Fruit fly (Drosophila melanogaster): ENCODE measurements around the gene CG14877.

Gene CG14877

DNA sequence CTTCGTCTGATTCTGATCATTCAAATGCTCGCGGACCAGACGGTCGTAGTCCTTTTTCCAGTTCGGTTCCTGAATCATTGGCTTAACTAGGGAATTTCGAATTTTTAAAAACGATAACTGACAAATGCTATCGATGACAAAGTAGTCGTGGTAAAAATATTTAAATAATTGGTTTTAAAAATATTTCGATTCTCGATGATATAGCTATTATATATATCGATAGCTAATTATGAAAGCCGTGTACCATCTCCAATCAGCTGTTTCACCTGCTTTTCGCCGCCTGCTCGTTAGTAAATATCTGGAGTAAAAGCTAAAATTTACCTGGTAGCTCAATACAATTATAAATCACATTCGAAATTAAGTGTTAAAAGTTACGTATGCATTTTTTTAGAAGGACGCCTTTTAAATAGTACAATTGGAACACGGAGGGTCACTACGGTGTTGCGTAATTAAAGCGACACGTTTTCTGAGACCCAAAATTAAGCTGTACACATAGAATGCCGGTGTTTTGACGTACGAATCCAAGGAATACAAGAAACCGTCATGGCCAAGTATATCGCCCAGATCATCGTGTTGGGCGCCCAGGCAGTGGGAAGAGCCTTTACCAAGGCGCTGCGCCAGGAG, 37.8 kb upstream of the CG14877 start, which contains the start of the genes CG5478 and blp (continued):
- no peak for TF ChIP-seq BtbVII (GFP tag; optimal IDR thresholded peaks at IDR 0.05)
- no peak for TF ChIP-seq en (GFP tag; optimal IDR thresholded peaks at IDR 0.05)
- no peak for TF ChIP-seq Vsx1 (GFP tag; optimal IDR thresholded peaks at IDR 0.05)
- peak; percentile 87 for TF ChIP-seq amos (GFP tag; IDR thresholded peaks at IDR 0.05; ENCODE audit: partially characterized antibody)
- TF ChIP-seq stc (GFP tag; IDR thresholded peaks at IDR 0.05): no peak
- no peak for TF ChIP-seq Mad (GFP tag; optimal IDR thresholded peaks at IDR 0.05)
- TF ChIP-seq wor (GFP tag; IDR thresholded peaks at IDR 0.05): no peak
- no peak for TF ChIP-seq ro (GFP tag; IDR thresholded peaks at IDR 0.05)
- peak; percentile 93 for TF ChIP-seq Bgb (GFP tag; IDR thresholded peaks at IDR 0.05; ENCODE audit: partially characterized antibody)
- no peak for TF ChIP-seq HHEX (GFP tag; optimal IDR thresholded peaks at IDR 0.05)
- no peak for TF ChIP-seq Xrp1 (GFP tag; IDR thresholded peaks at IDR 0.05)
- TF ChIP-seq CG10979 (tag; optimal IDR thresholded peaks at IDR 0.05): no peak
- no peak for TF ChIP-seq psq (GFP tag; optimal IDR thresholded peaks at IDR 0.05)
- TF ChIP-seq stwl (tag; optimal IDR thresholded peaks at IDR 0.05): peak; percentile 68
- TF ChIP-seq sna (GFP tag; IDR thresholded peaks at IDR 0.05; ENCODE audit: partially characterized antibody): peak; percentile 87
- peak; percentile 35 for TF ChIP-seq CG2712 (tag; optimal IDR thresholded peaks at IDR 0.05)
- TF ChIP-seq CG17385 (GFP tag; optimal IDR thresholded peaks at IDR 0.05): no peak
- TF ChIP-seq CG32772 (GFP tag; IDR thresholded peaks at IDR 0.05): no peak
- TF ChIP-seq gsb (GFP tag; IDR thresholded peaks at IDR 0.05): no peak
- TF ChIP-seq pnt (GFP tag; optimal IDR thresholded peaks at IDR 0.05): no peak
- TF ChIP-seq croc (GFP tag; conservative IDR thresholded peaks at IDR 0.05): no peak
- TF ChIP-seq jigr1 (GFP tag; IDR thresholded peaks at IDR 0.05): no peak
- TF ChIP-seq CG16779 (GFP tag; IDR thresholded peaks at IDR 0.05): no peak
- TF ChIP-seq CG14014 (GFP tag; IDR thresholded peaks at IDR 0.05): no peak
- TF ChIP-seq lov (optimal IDR thresholded peaks at IDR 0.05): no peak
- TF ChIP-seq lov (GFP tag; IDR thresholded peaks at IDR 0.05): no peak
- no peak for TF ChIP-seq Mes4 (GFP tag; optimal IDR thresholded peaks at IDR 0.05)
- TF ChIP-seq CG34224 (GFP tag; IDR thresholded peaks at IDR 0.05; ENCODE audit: partially characterized antibody): peak; percentile 97
- TF ChIP-seq Med (GFP tag): peak; percentile 72
- no peak for TF ChIP-seq CG16815 (GFP tag; optimal IDR thresholded peaks at IDR 0.05)
- no peak for TF ChIP-seq twi (tag; optimal IDR thresholded peaks at IDR 0.05)
- no peak for TF ChIP-seq dan (GFP tag; IDR thresholded peaks at IDR 0.05)
- no peak for TF ChIP-seq CG15269 (tag; optimal IDR thresholded peaks at IDR 0.05)
- TF ChIP-seq inv (GFP tag; IDR thresholded peaks at IDR 0.05; ENCODE audit: partially characterized antibody): peak; percentile 69
- TF ChIP-seq tio (GFP tag; optimal IDR thresholded peaks at IDR 0.05): no peak
- TF ChIP-seq CG13123 (GFP tag; optimal IDR thresholded peaks at IDR 0.05): no peak
- TF ChIP-seq pros (GFP tag; optimal IDR thresholded peaks at IDR 0.05): no peak
- TF ChIP-seq Antp (GFP tag; optimal IDR thresholded peaks at IDR 0.05): no peak
- TF ChIP-seq CG18011 (GFP tag; optimal IDR thresholded peaks at IDR 0.05): no peak
- no peak for TF ChIP-seq sim (GFP tag; IDR thresholded peaks at IDR 0.05)
- TF ChIP-seq chinmo (GFP tag; IDR thresholded peaks at IDR 0.05; ENCODE audit: partially characterized antibody): peak; percentile 87
- TF ChIP-seq Eip74EF (GFP tag; optimal IDR thresholded peaks at IDR 0.05): no peak
- no peak for TF ChIP-seq Aef1 (GFP tag; IDR thresholded peaks at IDR 0.05)
- peak; percentile 73 for TF ChIP-seq abd-A (tag; optimal IDR thresholded peaks at IDR 0.05)
- TF ChIP-seq peb (GFP tag; IDR thresholded peaks at IDR 0.05): no peak
- no peak for TF ChIP-seq repo (GFP tag; optimal IDR thresholded peaks at IDR 0.05)
- TF ChIP-seq Atf6 (GFP tag; IDR thresholded peaks at IDR 0.05): no peak
- no peak for TF ChIP-seq fd3F (GFP tag; optimal IDR thresholded peaks at IDR 0.05)
- TF ChIP-seq PHDP (tag; optimal IDR thresholded peaks at IDR 0.05): peak; percentile 7
- 0 out of 2 replicates have a peak, but pooled peaks have one; percentile 11 for TF ChIP-seq sob (GFP tag; IDR thresholded peaks at IDR 0.05)
- peak; percentile 10 for TF ChIP-seq Ets97D (GFP tag; optimal IDR thresholded peaks at IDR 0.05)
